Worm (Caenorhabditis elegans) whole organism, young adult: Measurements from ENCODE around the gene nspc-9.

Experiments
- F49E8.2 ChIP-seq: sonication (generic microtip); optimal IDR thresholded peaks from 3 replicates; lab custom pipeline; 2017; ENCODE audit warnings: missing genetic modification characterization, mild to moderate bottlenecking, missing compliant biosample characterization, antibody characterized with exemption, moderate library complexity; ENCODE audit not compliant: insufficient read depth
- F57C9.4 ChIP-seq: sonication (generic microtip); optimal IDR thresholded peaks from 2 replicates; lab custom pipeline; 2017; ENCODE audit warnings: mild to moderate bottlenecking, missing genetic modification characterization, missing compliant biosample characterization
- let-607 ChIP-seq, 2 experiments: fragments of 200-800 bp in 1 of 2; sonication (Bioruptor generic) in 1 of 2; sonication (generic microtip) in 1 of 2; optimal IDR thresholded peaks; 2 replicates each; lab custom pipeline; 2016 to 2018; ENCODE audit warnings: mild to moderate bottlenecking in 2 of 2, missing compliant biosample characterization in 2 of 2, missing genetic modification characterization in 2 of 2, moderate library complexity in 2 of 2, missing genotype in 1 of 2
- mes-4 ChIP-seq: sonication (generic microtip); optimal IDR thresholded peaks from 2 replicates; lab custom pipeline; 2016; ENCODE audit warnings: missing genotype, missing genetic modification characterization, missing compliant biosample characterization
- unc-62 ChIP-seq: fragments of 150-350 bp; optimal IDR thresholded peaks from 2 replicates; lab custom pipeline; 2014; ENCODE audit warnings: missing biosample characterization, missing genetic modification reagents, missing genetic modification characterization

DNA sequence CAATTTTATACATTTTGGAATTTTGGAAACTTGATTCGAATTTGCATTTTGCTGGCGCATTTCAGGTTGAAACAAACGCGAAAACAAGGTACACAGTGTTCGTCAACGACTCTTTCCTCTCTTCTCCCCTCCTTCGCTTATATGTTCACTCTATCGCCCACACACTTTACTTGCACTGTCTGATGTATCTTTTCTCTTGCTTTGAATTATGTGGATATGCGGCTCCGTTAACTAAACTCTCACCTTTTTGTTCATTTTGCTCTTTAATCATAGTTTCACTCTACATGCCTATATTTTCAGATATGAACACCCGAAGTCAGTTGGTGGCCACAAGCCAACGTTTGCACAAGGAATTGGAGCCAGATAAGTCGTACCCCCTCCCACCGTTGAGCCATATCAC lies 48.9 kb downstream of the nspc-9 start, which contains the start of gene W06D11.1:
- no peak for TF ChIP-seq F49E8.2 (tag; lab: Kevin White, UChicago)
- TF ChIP-seq F57C9.4, result no peak
- TF ChIP-seq unc-62, result no peak
- no peak for TF ChIP-seq mes-4 (tag; lab: Kevin White, UChicago)
- TF ChIP-seq let-607 (tag; optimal IDR thresholded peaks at IDR 0.05; lab: Kevin White, UChicago), result no peak
